Worm (Caenorhabditis elegans) whole organism, L3 larva: Measurements from ENCODE around the gene C29F9.6.

Experiments
- aly-2 ChIP-seq: fragments of 150-350 bp; optimal IDR thresholded peaks from 2 replicates; lab custom pipeline; 2014; ENCODE audit warnings: missing biosample characterization, missing genetic modification characterization
- egl-27 ChIP-seq: sonication (generic microtip); optimal IDR thresholded peaks from 4 replicates; lab custom pipeline; 2017; ENCODE audit warnings: missing biosample characterization, missing genetic modification reagents, missing genetic modification characterization
- egl-5 ChIP-seq: fragments of 150-350 bp; optimal IDR thresholded peaks from 2 replicates; lab custom pipeline; 2017; ENCODE audit warnings: missing biosample characterization, missing genetic modification reagents, missing genetic modification characterization, inconsistent platforms
- elt-3 ChIP-seq, 3 experiments: fragments of 150-350 bp in 1 of 3; sonication (generic microtip) in 2 of 3; optimal IDR thresholded peaks; 2 replicates in 2 of 3; 4 replicates in 1 of 3; lab custom pipeline; 2014 to 2017; ENCODE audit warnings: missing biosample characterization in 3 of 3, missing genetic modification characterization in 3 of 3
- fkh-10 ChIP-seq: sonication (generic microtip); optimal IDR thresholded peaks from 2 replicates; lab custom pipeline; 2017; ENCODE audit warnings: missing biosample characterization, missing genetic modification reagents, missing genetic modification characterization
- mdl-1 ChIP-seq: fragments of 150-350 bp; optimal IDR thresholded peaks from 2 replicates; lab custom pipeline; 2014; ENCODE audit warnings: missing biosample characterization, missing genetic modification characterization
- nhr-77 ChIP-seq: fragments of 150-350 bp; optimal IDR thresholded peaks from 2 replicates; lab custom pipeline; 2014; ENCODE audit warnings: missing biosample characterization, missing genetic modification characterization
- snpc-4 ChIP-seq: fragments of 150-350 bp; optimal IDR thresholded peaks from 2 replicates; lab custom pipeline; 2014; ENCODE audit warnings: missing biosample characterization, missing genetic modification characterization
- ztf-4 ChIP-seq: fragments of 150-350 bp; optimal IDR thresholded peaks from 2 replicates; lab custom pipeline; 2014; ENCODE audit warnings: missing biosample characterization, missing genetic modification characterization

DNA sequence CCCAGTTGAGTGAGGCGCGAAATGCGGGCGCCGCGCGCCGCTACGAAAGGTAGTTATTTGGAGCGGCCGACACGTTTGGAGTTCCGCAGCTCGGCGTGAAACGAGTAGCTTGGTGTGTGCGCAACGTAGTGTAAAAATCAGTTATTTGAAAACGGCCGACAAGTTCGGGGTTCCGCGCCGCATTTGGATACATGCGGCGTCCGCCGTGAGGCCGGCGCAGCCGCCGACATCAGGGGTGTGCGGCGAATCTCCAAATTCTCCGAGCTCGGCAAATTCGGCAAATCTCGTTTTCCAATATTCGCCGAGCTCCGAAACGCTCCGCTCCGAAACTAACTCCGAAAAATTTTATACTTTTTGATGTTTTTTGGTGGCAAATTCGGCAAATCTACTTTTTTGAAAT lies 43.3 kb downstream of the C29F9.6 start:
- TF ChIP-seq egl-27 (no peak), fkh-10 (GFP tag; lab: Kevin White, UChicago) (no peak), aly-2 (tag; lab: Kevin White, UChicago) (no peak), elt-3 (tag; optimal IDR thresholded peaks at IDR 0.05; lab: Kevin White, UChicago) (no peak), nhr-77 (no peak), mdl-1 (tag; lab: Kevin White, UChicago) (no peak), egl-5 (tag; lab: Kevin White, UChicago) (no peak), ztf-4 (tag; lab: Kevin White, UChicago) (no peak), snpc-4 (no peak)
